Fruit fly (Drosophila melanogaster): Measurements from ENCODE around the gene klu.

klu gene

dm6 chr3L:10989873-10990272 lies 19.1 kb downstream of the klu start:
- TF ChIP-seq fd85E (GFP tag; optimal IDR thresholded peaks at IDR 0.05): no peak
- no peak for TF ChIP-seq esn (GFP tag; optimal IDR thresholded peaks at IDR 0.05)
- no peak for TF ChIP-seq fd59A (GFP tag; optimal IDR thresholded peaks at IDR 0.05)
- no peak for TF ChIP-seq CG8319 (GFP tag; optimal IDR thresholded peaks at IDR 0.05)
- TF ChIP-seq achi (GFP tag; optimal IDR thresholded peaks at IDR 0.05): no peak
- TF ChIP-seq topi (GFP tag; optimal IDR thresholded peaks at IDR 0.05): no peak
- peak; percentile 66; the same call in 2 of the 3 replicates for TF ChIP-seq CG8119 (GFP tag; IDR thresholded peaks at IDR 0.05)
- TF ChIP-seq salr (GFP tag; optimal IDR thresholded peaks at IDR 0.05): no peak
- no peak for TF ChIP-seq Sox14 (GFP tag; optimal IDR thresholded peaks at IDR 0.05)
- peak; percentile 25 for TF ChIP-seq CG6276 (GFP tag; optimal IDR thresholded peaks at IDR 0.05)
- TF ChIP-seq acj6 (GFP tag; optimal IDR thresholded peaks at IDR 0.05): no peak
- no peak for TF ChIP-seq dsx (GFP tag; optimal IDR thresholded peaks at IDR 0.05; ENCODE audit: poor library complexity, severe bottlenecking)
- TF ChIP-seq Hr4 (GFP tag; optimal IDR thresholded peaks at IDR 0.05): no peak
- TF ChIP-seq Eip75B (GFP tag; optimal IDR thresholded peaks at IDR 0.05): no peak
- no peak for TF ChIP-seq Lpt (GFP tag; optimal IDR thresholded peaks at IDR 0.05)
- no peak for TF ChIP-seq CG4318 (GFP tag; optimal IDR thresholded peaks at IDR 0.05)
- TF ChIP-seq Eip78C (GFP tag): peak; percentile 18
- TF ChIP-seq svp (GFP tag): no peak
- no peak for TF ChIP-seq pdm3 (GFP tag; optimal IDR thresholded peaks at IDR 0.05)
- no peak for TF ChIP-seq net (GFP tag; optimal IDR thresholded peaks at IDR 0.05)
- TF ChIP-seq Smox (GFP tag; optimal IDR thresholded peaks at IDR 0.05): no peak
- no peak for TF ChIP-seq Sox102F (GFP tag; optimal IDR thresholded peaks at IDR 0.05)
- TF ChIP-seq CG32006 (GFP tag; optimal IDR thresholded peaks at IDR 0.05): peak; percentile 3
- TF ChIP-seq Sox15 (GFP tag; optimal IDR thresholded peaks at IDR 0.05): no peak
- TF ChIP-seq Hr38 (GFP tag; optimal IDR thresholded peaks at IDR 0.05): no peak
- 0 out of 2 replicates have a peak, but pooled peaks have one; percentile 31 for TF ChIP-seq CG15336 (GFP tag; IDR thresholded peaks at IDR 0.05)
- TF ChIP-seq Eip93F (GFP tag; optimal IDR thresholded peaks at IDR 0.05): no peak
- TF ChIP-seq eg (GFP tag; IDR thresholded peaks at IDR 0.05): 0 out of 3 replicates have a peak, but pooled peaks have one; percentile 30
- no peak for TF ChIP-seq Ets96B (tag; optimal IDR thresholded peaks at IDR 0.05)

dm6 chr3L:10989305-10989704 lies 19.7 kb downstream of the klu start:
- no peak for TF ChIP-seq dac (GFP tag; optimal IDR thresholded peaks at IDR 0.05)
- TF ChIP-seq CG10669 (GFP tag; optimal IDR thresholded peaks at IDR 0.05): no peak
- no peak for TF ChIP-seq CG6854 (GFP tag; optimal IDR thresholded peaks at IDR 0.05)
- TF ChIP-seq topi (GFP tag; optimal IDR thresholded peaks at IDR 0.05): no peak
- TF ChIP-seq Sox14 (GFP tag; optimal IDR thresholded peaks at IDR 0.05): no peak
- no peak for TF ChIP-seq cyc (GFP tag; optimal IDR thresholded peaks at IDR 0.05)
- no peak for TF ChIP-seq CG4318 (GFP tag; optimal IDR thresholded peaks at IDR 0.05)
- TF ChIP-seq CG15336 (GFP tag; IDR thresholded peaks at IDR 0.05): no peak
- no peak for TF ChIP-seq Eip78C (GFP tag)
- TF ChIP-seq CG6276 (GFP tag; optimal IDR thresholded peaks at IDR 0.05): no peak
- TF ChIP-seq CG8632 (GFP tag; optimal IDR thresholded peaks at IDR 0.05): no peak
- TF ChIP-seq CG6163 (GFP tag; IDR thresholded peaks at IDR 0.05): no peak
- no peak for TF ChIP-seq CG11762 (GFP tag; optimal IDR thresholded peaks at IDR 0.05; ENCODE audit: insufficient read depth)
- TF ChIP-seq spab (GFP tag; optimal IDR thresholded peaks at IDR 0.05): no peak
- no peak for TF ChIP-seq Lpt (GFP tag; optimal IDR thresholded peaks at IDR 0.05)
- no peak for TF ChIP-seq pdm3 (GFP tag; optimal IDR thresholded peaks at IDR 0.05)
- TF ChIP-seq Hr39 (GFP tag; optimal IDR thresholded peaks at IDR 0.05): no peak
- TF ChIP-seq CG32006 (GFP tag; optimal IDR thresholded peaks at IDR 0.05): no peak

DNA sequence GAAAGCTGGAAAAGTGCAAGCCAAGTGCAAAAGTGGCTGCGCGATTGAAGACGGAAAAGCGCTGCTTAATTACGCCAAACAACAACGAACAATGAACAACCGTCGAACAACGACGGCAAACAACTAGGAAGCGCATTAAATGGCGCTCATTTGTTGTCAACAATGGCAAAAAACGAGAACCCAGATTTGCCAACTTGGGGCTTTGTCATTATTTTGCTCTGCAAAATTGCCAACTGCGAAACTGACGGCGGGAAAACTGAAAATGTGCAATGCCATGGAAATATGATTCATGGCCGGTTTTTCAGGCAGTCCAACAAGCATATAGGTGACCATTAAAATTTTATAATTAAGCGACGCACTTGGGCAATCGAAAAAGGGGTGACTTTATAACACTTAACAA lies 20.4 kb downstream of the klu start:
- TF ChIP-seq fd85E (GFP tag; optimal IDR thresholded peaks at IDR 0.05) (no peak), Sox15 (GFP tag; optimal IDR thresholded peaks at IDR 0.05) (no peak), Sox14 (GFP tag; optimal IDR thresholded peaks at IDR 0.05) (no peak)
